Worm (Caenorhabditis elegans) whole organism, L1 larva: ENCODE measurements around the gene acr-23.

Source experiments
- ceh-8 ChIP-seq: fragments of 200-800 bp; sonication (Bioruptor generic); optimal IDR thresholded peaks from 2 replicates; lab custom pipeline; 2018; ENCODE audit warnings: mild to moderate bottlenecking, missing genetic modification characterization, moderate library complexity, missing compliant biosample characterization
- ceh-82 ChIP-seq, 3 experiments: fragments of 150-350 bp in 1 of 3; sonication (generic microtip) in 2 of 3; optimal IDR thresholded peaks; 2 replicates each; lab custom pipeline; 2014 to 2017; ENCODE audit warnings: missing biosample characterization in 3 of 3, missing genetic modification characterization in 3 of 3
- egl-13 ChIP-seq: sonication (generic microtip); optimal IDR thresholded peaks from 2 replicates; lab custom pipeline; 2016; ENCODE audit warnings: missing genotype, missing genetic modification reagents, missing genetic modification characterization, missing compliant biosample characterization
- fos-1 ChIP-seq: fragments of 150-350 bp; optimal IDR thresholded peaks from 2 replicates; lab custom pipeline; 2014; ENCODE audit warnings: missing biosample characterization, missing genetic modification characterization
- lin-13 ChIP-seq: fragments of 150-350 bp; optimal IDR thresholded peaks from 2 replicates; lab custom pipeline; 2014; ENCODE audit warnings: missing biosample characterization, missing genetic modification reagents, missing genetic modification characterization
- lsy-2 ChIP-seq, 2 experiments: fragments of 150-350 bp; optimal IDR thresholded peaks; 2 replicates each; lab custom pipeline; 2014; ENCODE audit warnings: missing biosample characterization in 2 of 2, missing genetic modification characterization in 2 of 2
- nhr-28 ChIP-seq: fragments of 150-350 bp; optimal IDR thresholded peaks from 2 replicates; lab custom pipeline; 2014; ENCODE audit warnings: missing biosample characterization, missing genetic modification characterization
- nhr-47 ChIP-seq: sonication (generic microtip); optimal IDR thresholded peaks from 2 replicates; lab custom pipeline; 2016; ENCODE audit warnings: mild to moderate bottlenecking, missing genetic modification characterization, moderate library complexity, missing compliant biosample characterization
- snu-23 ChIP-seq: sonication (generic microtip); optimal IDR thresholded peaks from 2 replicates; lab custom pipeline; 2016; ENCODE audit warnings: missing genetic modification characterization, missing compliant biosample characterization
- ztf-11 ChIP-seq, 2 experiments: sonication (generic microtip); optimal IDR thresholded peaks; 2 replicates each; lab custom pipeline; 2016 to 2017; ENCODE audit warnings: missing genetic modification characterization in 2 of 2, missing biosample characterization in 1 of 2, missing compliant biosample characterization in 1 of 2

DNA sequence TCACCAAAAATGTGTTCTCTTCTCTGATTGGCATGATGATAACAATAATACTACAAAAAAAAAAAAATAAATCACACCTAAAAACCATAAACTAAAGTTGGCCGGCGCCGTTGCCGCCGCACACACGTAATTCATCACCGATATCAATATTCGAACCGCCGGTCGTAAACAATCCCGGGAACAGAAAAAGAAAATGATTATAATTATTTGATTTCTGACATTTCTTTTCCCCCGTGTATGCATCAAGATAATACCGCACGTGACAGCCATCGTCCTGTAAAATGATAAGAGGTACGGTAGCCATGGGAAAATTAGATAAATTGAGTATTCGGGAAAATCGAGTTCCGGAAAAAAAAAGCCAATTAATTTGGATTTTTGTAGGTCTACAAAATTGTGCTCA, 37.7 kb upstream of the acr-23 start:
- TF ChIP-seq fos-1: no peak
- TF ChIP-seq lin-13 (GFP tag; lab: Kevin White, UChicago): no peak
- TF ChIP-seq snu-23 (GFP tag; lab: Kevin White, UChicago): peak; percentile 11
- no peak for TF ChIP-seq nhr-28 (tag; lab: Kevin White, UChicago)
- TF ChIP-seq nhr-47 (tag; lab: Kevin White, UChicago): no peak
- TF ChIP-seq ceh-8 (GFP tag; lab: Kevin White, UChicago): no peak
- TF ChIP-seq ceh-82 (tag; optimal IDR thresholded peaks at IDR 0.05; lab: Kevin White, UChicago): no peak
- peak in 1 of 2 experiments; percentile 41 for TF ChIP-seq lsy-2 (tag; optimal IDR thresholded peaks at IDR 0.05; lab: Kevin White, UChicago)
- no peak for TF ChIP-seq egl-13 (tag; lab: Kevin White, UChicago)
- TF ChIP-seq ztf-11 (tag; optimal IDR thresholded peaks at IDR 0.05; lab: Kevin White, UChicago): no peak
